Worm (Caenorhabditis elegans): ENCODE measurements around the gene T24E12.11.

ce11 chrII:3753598-3753997 lies 25.8 kb downstream of the T24E12.11 start, which contains the start of gene rcd-1:
- TF ChIP-seq T22C8.4 (GFP tag; IDR thresholded peaks at IDR 0.05) = no peak
- no peak for TF ChIP-seq med-1 (GFP tag; optimal IDR thresholded peaks at IDR 0.05; ENCODE audit: insufficient read depth)
- TF ChIP-seq klf-2 (GFP tag; conservative IDR thresholded peaks at IDR 0.05) = no peak
- TF ChIP-seq flt-1 (GFP tag; IDR thresholded peaks at IDR 0.05) = no peak
- TF ChIP-seq ref-1 (GFP tag; conservative IDR thresholded peaks at IDR 0.05) = no peak

Measured in whole organism, midembryonic.